Worm (Caenorhabditis elegans) whole organism, L2 larva: ENCODE data around the gene ttbk-3.

Experiments used
- C34F6.9 ChIP-seq: fragments of 150-350 bp; optimal IDR thresholded peaks from 2 replicates; lab custom pipeline; 2014; ENCODE audit warnings: missing biosample characterization, missing genetic modification characterization
- F13H6.1 ChIP-seq: sonication (generic microtip); optimal IDR thresholded peaks from 2 replicates; lab custom pipeline; 2016; ENCODE audit warnings: missing genetic modification characterization, missing compliant biosample characterization
- R02D3.7 ChIP-seq: fragments of 150-350 bp; optimal IDR thresholded peaks from 2 replicates; lab custom pipeline; 2014; ENCODE audit warnings: missing biosample characterization, missing genetic modification characterization
- ZK546.5 ChIP-seq: sonication (generic microtip); optimal IDR thresholded peaks from 2 replicates; lab custom pipeline; 2017; ENCODE audit warnings: missing biosample characterization, missing genetic modification characterization
- alr-1 ChIP-seq: fragments of 150-350 bp; optimal IDR thresholded peaks from 2 replicates; lab custom pipeline; 2014; ENCODE audit warnings: missing biosample characterization, missing genetic modification characterization
- aly-2 ChIP-seq: fragments of 150-350 bp; optimal IDR thresholded peaks from 2 replicates; lab custom pipeline; 2014; ENCODE audit warnings: missing biosample characterization, missing genetic modification characterization
- ama-1 ChIP-seq: fragments of 150-350 bp; optimal IDR thresholded peaks from 2 replicates; lab custom pipeline; 2018; ENCODE audit warnings: inconsistent platforms
- blmp-1 ChIP-seq: sonication (generic microtip); optimal IDR thresholded peaks from 2 replicates; lab custom pipeline; 2017; ENCODE audit warnings: missing genetic modification characterization, mild to moderate bottlenecking, missing compliant biosample characterization, antibody characterized with exemption, moderate library complexity; ENCODE audit not compliant: insufficient read depth
- ceh-16 ChIP-seq: fragments of 150-350 bp; optimal IDR thresholded peaks from 2 replicates; lab custom pipeline; 2014; ENCODE audit warnings: missing biosample characterization, missing genetic modification characterization
- ceh-82 ChIP-seq: fragments of 150-350 bp; optimal IDR thresholded peaks from 2 replicates; lab custom pipeline; 2014; ENCODE audit warnings: missing biosample characterization, missing genetic modification characterization
- crh-2 ChIP-seq: sonication (generic microtip); optimal IDR thresholded peaks from 2 replicates; lab custom pipeline; 2017; ENCODE audit warnings: missing biosample characterization, missing genetic modification characterization
- dmd-4 ChIP-seq: sonication (generic microtip); optimal IDR thresholded peaks from 2 replicates; lab custom pipeline; 2017; ENCODE audit warnings: missing biosample characterization, missing genetic modification characterization
- egl-27 ChIP-seq: sonication (generic microtip); optimal IDR thresholded peaks from 3 replicates; lab custom pipeline; 2017; ENCODE audit warnings: missing biosample characterization, missing genetic modification reagents, missing genetic modification characterization
- elt-1 ChIP-seq: fragments of 150-350 bp; optimal IDR thresholded peaks from 2 replicates; lab custom pipeline; 2014; ENCODE audit warnings: missing biosample characterization, missing genetic modification characterization
- elt-3 ChIP-seq: sonication (generic microtip); optimal IDR thresholded peaks from 2 replicates; lab custom pipeline; 2017; ENCODE audit warnings: missing biosample characterization, missing genetic modification characterization
- fos-1 ChIP-seq: fragments of 150-350 bp; optimal IDR thresholded peaks from 2 replicates; lab custom pipeline; 2014; ENCODE audit warnings: missing biosample characterization, missing genetic modification characterization
- gmeb-1 ChIP-seq: fragments of 150-350 bp; optimal IDR thresholded peaks from 2 replicates; lab custom pipeline; 2014; ENCODE audit warnings: missing biosample characterization, missing genetic modification characterization
- lin-11 ChIP-seq: fragments of 150-350 bp; sonication (generic microtip); optimal IDR thresholded peaks from 2 replicates; lab custom pipeline; 2014; ENCODE audit warnings: missing biosample characterization, missing genetic modification characterization, inconsistent platforms, mixed read lengths
- lin-13 ChIP-seq: fragments of 150-350 bp; optimal IDR thresholded peaks from 2 replicates; lab custom pipeline; 2014; ENCODE audit warnings: missing biosample characterization, missing genetic modification reagents, missing genetic modification characterization
- lsy-2 ChIP-seq, 2 experiments: fragments of 150-350 bp in 1 of 2; sonication (generic microtip) in 1 of 2; optimal IDR thresholded peaks; 2 replicates each; lab custom pipeline; 2014 to 2017; ENCODE audit warnings: missing biosample characterization in 2 of 2, missing genetic modification characterization in 2 of 2
- mab-5 ChIP-seq: fragments of 150-350 bp; optimal IDR thresholded peaks from 2 replicates; lab custom pipeline; 2014; ENCODE audit warnings: missing biosample characterization, missing genetic modification characterization
- nhr-10 ChIP-seq: sonication (generic microtip); optimal IDR thresholded peaks from 2 replicates; lab custom pipeline; 2017; ENCODE audit warnings: missing biosample characterization, missing genetic modification characterization
- nhr-11 ChIP-seq: fragments of 150-350 bp; optimal IDR thresholded peaks from 2 replicates; lab custom pipeline; 2014; ENCODE audit warnings: missing biosample characterization, missing genetic modification characterization
- nhr-12 ChIP-seq: fragments of 150-350 bp; optimal IDR thresholded peaks from 2 replicates; lab custom pipeline; 2014; ENCODE audit warnings: missing biosample characterization, missing genetic modification characterization
- nhr-129 ChIP-seq: fragments of 150-350 bp; optimal IDR thresholded peaks from 2 replicates; lab custom pipeline; 2014; ENCODE audit warnings: missing biosample characterization, missing genetic modification characterization
- nhr-21 ChIP-seq: fragments of 150-350 bp; optimal IDR thresholded peaks from 2 replicates; lab custom pipeline; 2014; ENCODE audit warnings: missing biosample characterization, missing genetic modification characterization
- nhr-23 ChIP-seq: fragments of 150-350 bp; optimal IDR thresholded peaks from 2 replicates; lab custom pipeline; 2014; ENCODE audit warnings: missing biosample characterization, missing genetic modification reagents, missing genetic modification characterization
- nhr-237 ChIP-seq: fragments of 150-350 bp; optimal IDR thresholded peaks from 2 replicates; lab custom pipeline; 2014; ENCODE audit warnings: missing biosample characterization, missing genetic modification characterization
- nhr-25 ChIP-seq: fragments of 150-350 bp; sonication (generic microtip); optimal IDR thresholded peaks from 3 replicates; lab custom pipeline; 2014; ENCODE audit warnings: missing biosample characterization, missing genetic modification characterization
- nhr-6 ChIP-seq: fragments of 150-350 bp; optimal IDR thresholded peaks from 2 replicates; lab custom pipeline; 2014; ENCODE audit warnings: missing biosample characterization, missing genetic modification characterization
- nhr-77 ChIP-seq: fragments of 150-350 bp; optimal IDR thresholded peaks from 2 replicates; lab custom pipeline; 2014; ENCODE audit warnings: missing biosample characterization, missing genetic modification characterization
- peb-1 ChIP-seq: fragments of 150-350 bp; optimal IDR thresholded peaks from 2 replicates; lab custom pipeline; 2014; ENCODE audit warnings: missing biosample characterization, missing genetic modification characterization
- skn-1 ChIP-seq: sonication (generic microtip); optimal IDR thresholded peaks from 2 replicates; lab custom pipeline; 2017; ENCODE audit warnings: missing biosample characterization, missing genetic modification characterization
- sma-3 ChIP-seq: sonication (generic microtip); optimal IDR thresholded peaks from 2 replicates; lab custom pipeline; 2016; ENCODE audit warnings: missing genetic modification reagents, missing genetic modification characterization, missing compliant biosample characterization
- sma-9 ChIP-seq, 2 experiments: fragments of 150-350 bp in 1 of 2; sonication (generic microtip) in 1 of 2; optimal IDR thresholded peaks; 2 replicates each; lab custom pipeline; 2014 to 2016; ENCODE audit warnings: missing genetic modification characterization in 2 of 2, mild to moderate bottlenecking in 1 of 2, missing biosample characterization in 1 of 2, missing compliant biosample characterization in 1 of 2, missing genetic modification reagents in 1 of 2, moderate library complexity in 1 of 2
- snpc-4 ChIP-seq: fragments of 150-350 bp; optimal IDR thresholded peaks from 2 replicates; lab custom pipeline; 2014; ENCODE audit warnings: missing biosample characterization, missing genetic modification characterization
- unc-39 ChIP-seq: fragments of 150-350 bp; optimal IDR thresholded peaks from 2 replicates; lab custom pipeline; 2014; ENCODE audit warnings: missing biosample characterization, missing genetic modification characterization
- unc-55 ChIP-seq: fragments of 150-350 bp; sonication (generic microtip); optimal IDR thresholded peaks from 3 replicates; lab custom pipeline; 2014; ENCODE audit warnings: missing biosample characterization, missing genetic modification reagents, missing genetic modification characterization
- unc-62 ChIP-seq: fragments of 150-350 bp; optimal IDR thresholded peaks from 2 replicates; lab custom pipeline; 2014; ENCODE audit warnings: missing biosample characterization, missing genetic modification reagents, missing genetic modification characterization
- zag-1 ChIP-seq: fragments of 150-350 bp; optimal IDR thresholded peaks from 2 replicates; lab custom pipeline; 2014; ENCODE audit warnings: missing biosample characterization, missing genetic modification characterization
- ztf-1 ChIP-seq: fragments of 200-800 bp; sonication (Bioruptor generic); conservative IDR thresholded peaks from 2 replicates; pipeline ENCODE4 v1.3.6; 2022; ENCODE audit warnings: missing genetic modification characterization, missing compliant biosample characterization
- ztf-11 ChIP-seq: sonication (generic microtip); optimal IDR thresholded peaks from 2 replicates; lab custom pipeline; 2017; ENCODE audit warnings: missing biosample characterization, missing genetic modification characterization
- ztf-4 ChIP-seq: fragments of 150-350 bp; optimal IDR thresholded peaks from 2 replicates; lab custom pipeline; 2014; ENCODE audit warnings: missing biosample characterization, missing genetic modification characterization

ttbk-3 gene

DNA sequence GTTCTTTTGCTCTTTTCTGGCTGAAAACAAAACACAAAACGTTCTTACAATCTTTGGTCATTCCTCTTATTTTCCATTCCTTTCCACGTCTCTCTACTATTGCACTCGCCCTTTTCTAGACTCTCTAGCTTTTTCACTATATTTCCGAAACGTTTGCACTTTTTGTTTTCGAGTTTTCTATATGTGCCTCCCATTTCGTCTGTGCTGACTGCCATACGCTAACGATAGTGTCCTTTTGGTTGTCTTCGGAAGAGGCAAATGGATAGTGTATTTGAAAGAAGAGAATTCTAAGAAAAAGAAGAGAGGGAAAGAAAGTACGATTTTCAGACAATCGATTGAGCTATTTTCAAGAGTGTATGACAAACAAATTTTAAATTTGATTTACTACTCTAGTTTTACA, 17.0 kb downstream of the ttbk-3 start:
- TF ChIP-seq skn-1 (tag; lab: Kevin White, UChicago) (peak; percentile 32), dmd-4 (tag; lab: Kevin White, UChicago) (no peak), fos-1 (tag; lab: Kevin White, UChicago) (peak; percentile 81), nhr-129 (tag; lab: Kevin White, UChicago) (peak; percentile 47), C34F6.9 (tag; lab: Kevin White, UChicago) (peak; percentile 35), unc-55 (GFP tag; lab: Kevin White, UChicago) (peak; percentile 9), nhr-12 (tag; lab: Kevin White, UChicago) (no peak), lsy-2 (tag; optimal IDR thresholded peaks at IDR 0.05; lab: Kevin White, UChicago) (peak in 1 of 2 experiments; percentile 34), blmp-1 (no peak), zag-1 (tag; lab: Kevin White, UChicago) (peak; percentile 57), F13H6.1 (tag; lab: Kevin White, UChicago) (peak; percentile 36), crh-2 (tag; lab: Kevin White, UChicago) (peak; percentile 78), sma-9 (GFP tag; optimal IDR thresholded peaks at IDR 0.05; lab: Kevin White, UChicago) (peak; percentile 70), sma-9 (tag; optimal IDR thresholded peaks at IDR 0.05; lab: Kevin White, UChicago) (no peak)

DNA sequence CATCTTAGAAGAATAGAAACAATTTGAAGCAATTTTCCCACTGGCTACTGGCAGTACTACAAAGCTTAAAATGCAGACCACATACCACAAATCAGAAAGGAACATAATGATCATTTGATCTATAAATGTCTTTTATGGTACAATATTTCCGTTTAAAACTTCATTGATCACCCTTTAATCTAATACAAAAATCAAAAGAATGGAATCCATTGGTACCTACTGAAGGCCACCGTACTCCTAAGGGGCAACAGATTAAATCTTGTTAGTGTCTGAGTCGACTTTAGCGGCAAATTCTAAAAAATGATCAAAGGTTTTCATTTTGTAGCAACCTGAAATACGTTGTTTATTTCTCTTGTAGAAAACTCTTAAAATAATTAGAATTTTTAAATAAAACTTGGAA, 17.5 kb downstream of the ttbk-3 start:
- TF ChIP-seq elt-3 (tag; lab: Kevin White, UChicago) = no peak
- no peak for TF ChIP-seq nhr-6
- peak; percentile 53 for TF ChIP-seq nhr-25 (tag; lab: Kevin White, UChicago)
- no peak for TF ChIP-seq nhr-10 (tag; lab: Kevin White, UChicago)
- no peak for TF ChIP-seq ztf-1
- TF ChIP-seq crh-2 (tag; lab: Kevin White, UChicago) = no peak
- TF ChIP-seq sma-9 (GFP tag; optimal IDR thresholded peaks at IDR 0.05; lab: Kevin White, UChicago) = peak; percentile 9
- TF ChIP-seq sma-9 (tag; optimal IDR thresholded peaks at IDR 0.05; lab: Kevin White, UChicago) = no peak
- TF ChIP-seq nhr-11 (tag; lab: Kevin White, UChicago) = no peak

DNA sequence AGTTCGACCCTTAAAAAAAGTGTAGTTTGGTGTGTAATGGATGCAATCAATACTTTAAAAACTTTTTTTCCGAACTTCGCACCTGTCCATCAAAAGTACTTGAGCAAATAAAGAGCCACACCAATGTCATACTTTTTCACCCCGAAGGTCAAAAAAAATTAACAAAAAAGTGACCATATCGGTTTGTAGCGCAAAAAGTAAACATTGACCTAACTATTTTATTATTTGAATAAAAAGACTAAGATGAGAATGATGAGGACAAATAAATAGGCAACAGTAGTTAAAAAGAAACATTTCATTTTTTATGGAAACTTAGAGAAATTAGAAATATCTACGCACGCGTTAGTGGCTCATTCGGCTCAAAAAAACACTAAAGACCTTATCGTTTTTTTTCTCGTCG, 20.4 kb downstream of the ttbk-3 start:
- TF ChIP-seq ztf-1 = no peak
- TF ChIP-seq alr-1 (tag; lab: Kevin White, UChicago) = no peak
- no peak for TF ChIP-seq nhr-77
- TF ChIP-seq nhr-21 (tag; lab: Kevin White, UChicago) = no peak
- no peak for TF ChIP-seq nhr-25 (tag; lab: Kevin White, UChicago)
- TF ChIP-seq nhr-129 (tag; lab: Kevin White, UChicago) = no peak
- no peak for TF ChIP-seq blmp-1
- no peak for TF ChIP-seq ZK546.5
- TF ChIP-seq peb-1 (tag; lab: Kevin White, UChicago) = no peak
- no peak for TF ChIP-seq gmeb-1
- TF ChIP-seq unc-39 (tag; lab: Kevin White, UChicago) = no peak
- TF ChIP-seq aly-2 (tag; lab: Kevin White, UChicago) = no peak
- TF ChIP-seq ama-1 (lab: Kevin White, UChicago) = no peak
- TF ChIP-seq ztf-11 = no peak
- no peak for TF ChIP-seq R02D3.7 (tag; lab: Kevin White, UChicago)
- TF ChIP-seq mab-5 (tag; lab: Kevin White, UChicago) = no peak
- no peak for TF ChIP-seq snpc-4
- TF ChIP-seq nhr-11 (tag; lab: Kevin White, UChicago) = no peak

DNA sequence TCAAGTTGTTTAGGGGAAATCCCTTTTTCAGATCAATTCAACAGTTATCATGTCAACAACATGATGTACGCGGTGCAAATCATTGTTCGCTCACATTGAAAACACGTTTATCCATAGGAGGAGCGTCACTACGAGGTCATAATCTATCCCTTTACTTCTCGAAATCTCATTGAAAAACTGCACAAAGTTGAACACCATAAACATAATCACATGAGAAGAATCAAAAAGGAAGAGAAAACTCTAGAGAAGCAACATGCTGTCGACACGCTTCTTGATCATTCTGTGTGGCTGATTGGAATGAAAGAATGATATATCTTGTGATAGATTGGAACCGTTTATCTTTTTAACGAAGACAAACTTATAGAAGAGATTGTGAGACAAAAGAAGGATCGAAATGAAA, 21.8 kb downstream of the ttbk-3 start:
- TF ChIP-seq nhr-12 (tag; lab: Kevin White, UChicago) = no peak
- TF ChIP-seq ztf-4 (tag; lab: Kevin White, UChicago) = peak; percentile 18
- TF ChIP-seq egl-27 (tag; lab: Kevin White, UChicago) = peak; percentile 48
- no peak for TF ChIP-seq ceh-16 (tag; lab: Kevin White, UChicago)
- no peak for TF ChIP-seq nhr-11 (tag; lab: Kevin White, UChicago)
- no peak for TF ChIP-seq skn-1 (tag; lab: Kevin White, UChicago)
- no peak for TF ChIP-seq alr-1 (tag; lab: Kevin White, UChicago)
- TF ChIP-seq lin-11 (tag; lab: Kevin White, UChicago) = no peak
- no peak for TF ChIP-seq ZK546.5
- TF ChIP-seq ztf-11 = no peak
- TF ChIP-seq unc-55 (GFP tag; lab: Kevin White, UChicago) = no peak
- peak; percentile 96 for TF ChIP-seq sma-3
- TF ChIP-seq unc-62 (GFP tag; lab: Kevin White, UChicago) = no peak
- TF ChIP-seq elt-1 (tag; lab: Kevin White, UChicago) = no peak
- TF ChIP-seq unc-39 (tag; lab: Kevin White, UChicago) = no peak
- no peak for TF ChIP-seq ztf-1
- no peak for TF ChIP-seq nhr-77
- TF ChIP-seq gmeb-1 = peak; percentile 59
- TF ChIP-seq zag-1 (tag; lab: Kevin White, UChicago) = no peak
- TF ChIP-seq nhr-129 (tag; lab: Kevin White, UChicago) = peak; percentile 63
- no peak for TF ChIP-seq elt-3 (tag; lab: Kevin White, UChicago)
- TF ChIP-seq ama-1 (lab: Kevin White, UChicago) = no peak
- no peak for TF ChIP-seq mab-5 (tag; lab: Kevin White, UChicago)
- no peak for TF ChIP-seq aly-2 (tag; lab: Kevin White, UChicago)
- peak in 1 of 2 experiments; percentile 68 for TF ChIP-seq lsy-2 (tag; optimal IDR thresholded peaks at IDR 0.05; lab: Kevin White, UChicago)
- no peak for TF ChIP-seq R02D3.7 (tag; lab: Kevin White, UChicago)
- no peak for TF ChIP-seq dmd-4 (tag; lab: Kevin White, UChicago)
- TF ChIP-seq nhr-21 (tag; lab: Kevin White, UChicago) = peak; percentile 99
- no peak for TF ChIP-seq lin-13 (GFP tag; lab: Kevin White, UChicago)
- no peak for TF ChIP-seq nhr-23 (tag; lab: Kevin White, UChicago)
- TF ChIP-seq fos-1 (tag; lab: Kevin White, UChicago) = peak; percentile 42
- TF ChIP-seq ceh-82 = no peak
- no peak for TF ChIP-seq nhr-237
- peak; percentile 52 for TF ChIP-seq nhr-6
- no peak for TF ChIP-seq snpc-4
- peak; percentile 98 for TF ChIP-seq sma-9 (GFP tag; optimal IDR thresholded peaks at IDR 0.05; lab: Kevin White, UChicago)
- TF ChIP-seq sma-9 (tag; optimal IDR thresholded peaks at IDR 0.05; lab: Kevin White, UChicago) = no peak
- TF ChIP-seq peb-1 (tag; lab: Kevin White, UChicago) = no peak
